Worm (Caenorhabditis elegans): ENCODE results near the gene K03H6.5.

K03H6.5 gene

DNA sequence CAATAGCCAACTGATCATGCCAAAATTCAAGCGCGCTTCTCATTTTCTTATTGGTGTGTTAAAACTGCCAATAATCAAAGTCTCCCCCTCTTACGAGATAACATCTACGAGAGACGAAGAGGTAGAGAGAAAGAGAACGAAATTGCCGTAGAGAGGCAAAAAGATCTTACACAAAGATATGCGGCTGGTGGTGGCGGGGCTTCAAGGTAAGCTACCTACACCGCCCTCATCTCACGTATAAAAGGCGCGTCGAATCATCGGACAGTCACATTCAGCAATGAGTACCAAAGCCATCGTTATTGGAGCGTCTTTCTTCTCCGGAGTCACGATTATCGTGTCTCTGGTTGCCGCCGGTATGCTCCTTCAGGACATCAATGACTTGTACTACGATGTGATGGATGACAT is 12.2 kb upstream of the K03H6.5 start, which contains the start of gene col-107:
Gene col-107 (plus strand): TSS at position 265 of the 405 bp plus-strand sequence.
- TF ChIP-seq dao-5 (tag; optimal IDR thresholded peaks at IDR 0.05) (no peak), W03F9.2 (tag; optimal IDR thresholded peaks at IDR 0.05) (no peak), him-1 (tag; optimal IDR thresholded peaks at IDR 0.05) (no peak)

DNA sequence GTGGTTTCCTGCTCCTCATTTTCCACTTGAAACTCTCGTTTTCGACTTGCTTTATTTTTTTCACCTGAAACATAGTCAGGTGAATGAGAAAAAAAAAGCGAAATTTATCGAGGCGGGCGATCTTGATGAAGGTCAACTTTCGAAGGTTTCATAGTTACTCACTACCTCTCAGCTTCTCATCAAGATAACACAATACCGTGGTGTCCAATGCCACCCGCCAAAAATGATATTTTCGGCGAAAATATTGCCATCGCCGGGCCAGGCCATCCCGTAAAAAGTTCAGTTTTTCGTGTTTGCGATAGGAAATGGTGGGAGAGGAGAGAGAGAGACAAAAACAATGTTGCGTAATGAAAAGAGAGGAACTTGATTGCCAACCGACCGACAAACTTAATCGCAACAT is 10.9 kb upstream of the K03H6.5 start:
- no peak for TF ChIP-seq W03F9.2 (tag; optimal IDR thresholded peaks at IDR 0.05)
- TF ChIP-seq dao-5 (tag; optimal IDR thresholded peaks at IDR 0.05), result no peak
- no peak for TF ChIP-seq him-1 (tag; optimal IDR thresholded peaks at IDR 0.05)

DNA sequence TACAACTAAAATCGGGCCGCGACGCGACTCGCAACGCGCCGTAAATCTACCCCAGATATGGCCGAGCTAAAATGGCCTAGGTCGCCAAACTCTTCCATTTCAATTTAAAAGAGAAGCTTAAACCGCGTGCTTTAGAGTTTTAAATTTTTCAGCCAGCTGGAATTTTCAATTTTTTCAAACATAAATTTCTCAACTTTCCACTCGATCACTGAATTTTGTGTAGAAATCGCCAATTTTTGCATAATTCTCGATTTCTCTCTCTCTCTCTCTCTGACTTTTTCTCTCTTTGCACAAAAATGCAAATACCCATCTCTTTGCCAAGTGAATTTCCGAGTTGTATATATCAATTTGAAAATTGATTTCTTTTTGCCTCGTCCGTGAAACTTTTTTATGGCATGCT is 12.8 kb downstream of the K03H6.5 start, which contains the start of gene K03H6.1:
Gene K03H6.1 (plus strand): TSS at position 301 of the 400 bp plus-strand sequence.
- TF ChIP-seq dao-5 (tag; optimal IDR thresholded peaks at IDR 0.05) (no peak), him-1 (tag; optimal IDR thresholded peaks at IDR 0.05) (no peak), W03F9.2 (tag; optimal IDR thresholded peaks at IDR 0.05) (no peak)

DNA sequence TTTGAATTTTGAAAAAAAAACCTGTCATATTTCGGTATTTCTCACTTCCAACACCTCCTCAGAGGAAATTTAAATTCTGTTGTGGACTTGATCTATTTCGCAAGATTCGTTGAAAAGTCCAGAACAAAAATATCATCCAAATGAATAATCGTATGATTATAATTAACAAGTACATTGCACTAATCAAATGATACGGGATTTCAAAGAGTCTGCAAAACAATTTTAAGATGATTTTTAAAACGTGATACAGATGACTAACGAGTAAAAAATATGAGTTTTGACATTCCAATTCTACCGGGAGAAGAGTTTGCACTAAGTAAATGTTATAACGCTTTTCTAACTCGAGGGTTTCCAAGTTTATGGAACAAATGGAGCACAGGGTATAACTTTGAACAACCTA is 13.9 kb downstream of the K03H6.5 start:
- TF ChIP-seq dao-5 (tag; optimal IDR thresholded peaks at IDR 0.05), result no peak
- TF ChIP-seq W03F9.2 (tag; optimal IDR thresholded peaks at IDR 0.05), result no peak
- no peak for TF ChIP-seq him-1 (tag; optimal IDR thresholded peaks at IDR 0.05)

DNA sequence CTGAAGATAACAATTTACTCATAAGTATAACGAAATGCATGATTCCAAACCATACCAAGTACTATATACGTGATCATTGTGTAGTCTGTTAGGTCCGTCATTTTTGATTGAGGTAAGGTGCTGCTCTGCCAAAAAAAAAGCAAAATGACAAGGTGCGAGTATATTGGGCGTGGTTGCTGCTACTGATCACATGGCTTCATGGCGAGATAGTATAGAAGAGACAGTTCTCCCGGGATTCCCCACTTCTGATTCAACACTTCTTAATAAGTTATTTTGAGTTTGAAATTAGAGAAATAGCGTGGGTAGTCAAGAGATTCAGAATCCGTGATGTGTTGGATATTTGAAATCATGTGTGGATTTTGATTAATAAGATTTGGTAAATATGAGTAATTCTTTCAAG is 15.0 kb downstream of the K03H6.5 start, which contains the start of gene K03H6.4:
Gene K03H6.4 (minus strand): TSS at position 101 of the 400 bp plus-strand sequence.
- TF ChIP-seq dao-5 (tag; optimal IDR thresholded peaks at IDR 0.05), result no peak
- TF ChIP-seq W03F9.2 (tag; optimal IDR thresholded peaks at IDR 0.05), result no peak
- no peak for TF ChIP-seq him-1 (tag; optimal IDR thresholded peaks at IDR 0.05)

DNA sequence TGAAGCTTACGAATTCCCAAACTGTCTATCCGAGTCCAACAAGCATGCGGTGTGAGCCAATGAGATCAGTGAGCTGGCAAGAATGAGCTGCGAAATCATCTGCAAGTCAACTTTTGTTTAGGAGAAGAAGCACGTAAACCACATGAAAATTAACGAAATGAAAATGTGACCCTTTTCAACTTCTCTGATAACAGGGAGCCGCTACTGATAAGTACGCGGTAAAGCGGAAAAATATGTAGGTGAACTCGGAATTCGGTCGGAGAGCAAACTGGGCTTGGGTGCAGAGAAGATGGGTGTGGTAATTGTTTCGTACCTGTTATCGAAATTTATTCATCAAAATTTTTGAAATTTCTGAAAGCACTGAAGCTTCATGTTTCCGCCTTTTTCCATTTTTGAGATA is 19.7 kb downstream of the K03H6.5 start, which contains the start of gene clec-172:
Gene clec-172 (minus strand): TSS at position 101 of the 400 bp plus-strand sequence.
- TF ChIP-seq him-1 (tag; optimal IDR thresholded peaks at IDR 0.05), result no peak
- no peak for TF ChIP-seq dao-5 (tag; optimal IDR thresholded peaks at IDR 0.05)
- no peak for TF ChIP-seq W03F9.2 (tag; optimal IDR thresholded peaks at IDR 0.05)

DNA sequence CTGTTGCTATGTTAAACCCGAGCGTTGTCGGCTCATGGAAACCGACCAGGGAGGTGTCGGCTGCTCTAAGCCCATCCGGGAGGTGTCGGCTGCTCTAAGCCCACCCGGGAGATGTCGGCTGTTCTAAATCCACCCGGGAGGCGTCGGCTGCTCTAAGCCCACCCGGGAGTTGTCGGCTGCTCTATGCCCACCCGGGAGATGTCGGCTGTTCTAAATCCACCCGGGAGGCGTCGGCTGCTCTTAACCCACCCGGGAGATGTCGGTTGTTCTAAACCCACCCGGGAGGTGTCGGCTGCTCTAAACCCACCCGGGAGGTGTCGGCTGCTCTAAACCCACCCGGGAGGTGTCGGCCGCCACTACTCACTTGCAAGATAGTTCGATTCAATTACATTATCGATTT is 20.3 kb downstream of the K03H6.5 start:
- TF ChIP-seq dao-5 (tag; optimal IDR thresholded peaks at IDR 0.05) (no peak), him-1 (tag; optimal IDR thresholded peaks at IDR 0.05) (no peak), W03F9.2 (tag; optimal IDR thresholded peaks at IDR 0.05) (no peak)

DNA sequence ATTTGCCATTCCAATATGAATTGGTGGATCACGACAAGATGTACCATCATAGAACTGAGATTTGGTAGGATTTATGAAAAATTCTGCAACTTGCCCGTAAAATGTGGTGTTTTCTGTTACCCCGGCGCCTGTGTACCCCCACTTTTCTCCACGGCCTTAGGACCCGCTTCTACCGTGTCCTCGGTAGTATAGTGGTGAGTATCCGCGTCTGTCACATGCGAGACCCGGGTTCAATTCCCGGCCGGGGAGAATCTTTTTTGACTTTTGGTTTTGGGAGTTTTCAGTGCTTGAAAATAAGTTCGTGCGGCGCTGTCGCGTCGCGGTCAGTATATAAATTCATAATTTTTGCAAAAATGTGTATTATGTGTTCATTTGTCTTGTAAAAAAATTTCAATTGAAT is 21.8 kb downstream of the K03H6.5 start:
- no peak for TF ChIP-seq dao-5 (tag; optimal IDR thresholded peaks at IDR 0.05)
- no peak for TF ChIP-seq him-1 (tag; optimal IDR thresholded peaks at IDR 0.05)
- no peak for TF ChIP-seq W03F9.2 (tag; optimal IDR thresholded peaks at IDR 0.05)

DNA sequence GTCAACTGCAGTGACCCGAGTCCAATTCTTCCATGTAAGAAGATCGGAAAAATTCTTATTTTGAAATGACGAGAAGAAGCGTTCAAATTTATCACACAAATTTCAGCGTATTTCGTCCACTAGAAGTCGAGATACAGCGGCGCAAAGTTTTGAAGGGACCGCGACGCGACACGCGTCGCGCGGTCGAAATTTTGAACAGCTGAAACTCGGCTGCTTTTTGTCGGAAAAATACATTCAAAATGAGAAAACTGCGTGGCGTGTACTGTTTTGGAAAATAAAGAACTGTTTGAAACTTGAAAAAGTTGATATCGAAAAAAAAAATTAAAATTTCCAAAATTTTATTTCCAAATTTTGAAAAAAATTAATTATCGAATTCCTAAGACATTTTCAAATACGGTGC is 23.3 kb downstream of the K03H6.5 start:
- TF ChIP-seq W03F9.2 (tag; optimal IDR thresholded peaks at IDR 0.05) (no peak), dao-5 (tag; optimal IDR thresholded peaks at IDR 0.05) (no peak), him-1 (tag; optimal IDR thresholded peaks at IDR 0.05) (no peak)

DNA sequence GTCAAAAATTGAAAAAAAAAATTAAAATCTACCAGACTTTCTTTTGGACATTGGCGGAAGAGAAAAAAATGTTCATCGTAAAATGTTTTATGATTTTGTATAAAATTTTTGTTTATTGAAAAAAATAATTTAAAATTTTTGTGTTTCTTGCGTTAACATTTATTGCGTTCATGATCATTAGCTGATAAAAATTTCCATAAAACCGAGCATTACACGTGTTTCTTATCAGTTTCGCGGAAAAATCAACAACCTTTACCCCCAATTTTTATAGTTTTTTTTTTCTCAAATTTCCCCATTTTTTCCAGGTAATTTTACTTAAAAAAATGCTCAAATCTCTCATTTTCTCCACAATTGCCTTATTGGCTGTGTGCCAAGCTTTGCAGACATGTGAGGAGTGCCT is 26.0 kb downstream of the K03H6.5 start, which contains the start of gene txt-4:
Gene txt-4 (plus strand): TSS at position 324 of the 400 bp plus-strand sequence.
- TF ChIP-seq W03F9.2 (tag; optimal IDR thresholded peaks at IDR 0.05), result no peak
- TF ChIP-seq him-1 (tag; optimal IDR thresholded peaks at IDR 0.05), result no peak
- TF ChIP-seq dao-5 (tag; optimal IDR thresholded peaks at IDR 0.05), result no peak

DNA sequence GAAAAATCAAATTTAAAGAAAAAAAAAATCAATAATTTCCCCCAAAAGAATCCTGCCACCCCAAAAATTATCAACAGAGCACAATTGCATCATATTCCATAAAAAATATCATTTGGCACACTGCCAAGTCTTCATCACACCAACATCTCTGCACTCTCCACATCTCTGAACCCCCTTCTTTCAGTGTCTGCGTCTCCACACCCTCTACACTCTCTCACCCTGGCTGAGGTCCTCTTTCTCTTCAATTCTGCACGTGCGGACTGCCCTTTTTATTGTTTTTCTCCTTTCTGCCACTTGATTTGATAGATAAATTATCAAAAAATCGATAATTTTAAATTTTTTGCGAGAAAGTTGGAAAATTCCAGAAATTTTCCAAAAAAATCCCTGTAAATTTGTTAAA is 38.8 kb downstream of the K03H6.5 start, which contains the start of gene hxk-3:
Gene hxk-3 (plus strand): TSS at position 179 of the 400 bp plus-strand sequence.
- TF ChIP-seq dao-5 (tag; optimal IDR thresholded peaks at IDR 0.05), result no peak
- TF ChIP-seq W03F9.2 (tag; optimal IDR thresholded peaks at IDR 0.05), result no peak
- no peak for TF ChIP-seq him-1 (tag; optimal IDR thresholded peaks at IDR 0.05)

DNA sequence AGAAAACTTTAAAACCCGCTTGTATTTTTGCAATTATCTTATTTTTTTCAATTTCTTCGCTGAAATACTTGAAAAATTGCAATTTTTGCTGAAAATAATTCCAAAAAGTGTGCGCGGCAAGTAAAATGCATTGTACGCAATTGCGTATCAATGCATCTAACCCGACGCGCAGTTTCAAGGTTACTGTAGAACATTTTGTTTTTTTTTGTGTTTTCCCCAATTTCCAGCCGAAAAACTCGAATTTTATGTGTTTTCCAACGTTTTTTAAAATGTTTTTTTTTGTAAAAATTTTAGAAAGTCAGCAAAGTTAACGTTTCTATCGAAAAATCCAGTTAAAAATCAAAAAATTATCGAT is 39.6 kb downstream of the K03H6.5 start:
- TF ChIP-seq dao-5 (tag; optimal IDR thresholded peaks at IDR 0.05) (no peak), W03F9.2 (tag; optimal IDR thresholded peaks at IDR 0.05) (no peak), him-1 (tag; optimal IDR thresholded peaks at IDR 0.05) (no peak)

DNA sequence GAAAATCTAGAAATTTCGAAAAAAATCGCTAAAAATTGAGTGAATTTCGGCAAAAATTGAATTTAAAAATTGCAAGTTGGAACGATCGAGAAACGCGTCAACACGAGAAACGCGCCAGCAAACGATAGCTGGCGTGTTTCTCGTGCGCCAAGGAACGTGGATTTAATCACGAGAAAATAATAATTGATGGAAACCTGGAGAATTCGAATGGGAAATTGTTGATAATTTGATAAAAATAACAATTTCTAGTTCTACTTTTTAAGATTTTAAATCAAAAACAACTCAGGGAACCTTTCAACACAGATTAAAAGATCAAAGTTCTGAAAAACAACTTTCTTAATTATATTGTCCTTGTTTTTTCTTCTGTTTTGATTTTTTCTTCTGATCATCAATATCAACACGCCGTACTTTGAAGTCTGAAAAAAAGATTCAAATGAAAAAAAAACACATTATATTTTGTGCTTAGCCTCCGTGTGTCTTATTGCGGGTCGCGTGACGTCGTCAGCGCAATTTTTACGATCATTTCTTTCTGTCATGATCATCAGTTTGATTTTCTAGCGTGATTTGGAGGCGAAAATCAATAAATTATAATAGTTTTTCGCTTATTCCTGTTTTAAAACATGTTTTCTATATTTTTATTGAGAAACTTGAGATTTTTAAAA is 40.1 kb downstream of the K03H6.5 start, which contains the start of gene npp-20:
Gene npp-20 (minus strand): TSS at position 6 of the 662 bp plus-strand sequence.
- no peak for TF ChIP-seq dao-5 (tag; optimal IDR thresholded peaks at IDR 0.05)
- no peak for TF ChIP-seq W03F9.2 (tag; optimal IDR thresholded peaks at IDR 0.05)
- TF ChIP-seq him-1 (tag; optimal IDR thresholded peaks at IDR 0.05), result no peak

DNA sequence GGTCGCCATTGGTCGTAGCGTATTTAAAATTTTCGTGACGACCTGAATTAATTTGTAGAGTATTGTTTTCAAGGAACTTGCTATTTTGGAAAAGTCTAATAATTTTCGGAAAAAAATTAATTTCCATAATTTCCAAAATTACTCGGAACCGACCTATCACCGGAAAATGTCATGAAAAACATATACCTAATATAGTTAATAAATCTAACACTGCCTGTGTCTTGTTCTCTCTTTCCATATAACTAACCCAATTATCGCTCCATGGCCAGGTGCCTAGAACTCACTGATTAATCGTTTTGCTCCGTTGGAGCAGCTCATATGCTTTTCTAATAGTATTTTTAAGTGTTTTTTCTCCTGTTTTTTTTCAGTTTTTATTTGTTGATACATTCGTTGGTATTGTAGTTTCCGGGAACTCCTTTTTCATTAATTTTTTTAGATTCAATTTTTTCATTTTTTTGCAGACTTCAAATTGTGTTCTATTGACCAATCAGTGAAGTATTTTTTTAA is 51.2 kb downstream of the K03H6.5 start, which contains the start of gene Y77E11A.16:
Gene Y77E11A.16 (plus strand): TSS at position 457 of the 507 bp plus-strand sequence.
- TF ChIP-seq dao-5 (tag; optimal IDR thresholded peaks at IDR 0.05), result no peak
- TF ChIP-seq him-1 (tag; optimal IDR thresholded peaks at IDR 0.05), result no peak
- TF ChIP-seq W03F9.2 (tag; optimal IDR thresholded peaks at IDR 0.05), result no peak
